Worm (Caenorhabditis elegans) whole organism, mixed stage, embryonic: ENCODE results near the gene ric-3.

Experiments used
- ceh-39 ChIP-seq: fragments of 150-350 bp; optimal IDR thresholded peaks from 2 replicates; lab custom pipeline; 2014; ENCODE audit warnings: missing biosample characterization, missing genetic modification characterization
- ceh-43 ChIP-seq: fragments of 200-800 bp; sonication (Bioruptor generic); optimal IDR thresholded peaks from 2 replicates; lab custom pipeline; 2018; ENCODE audit warnings: mild to moderate bottlenecking, missing genetic modification characterization, moderate library complexity, missing compliant biosample characterization
- ces-1 ChIP-seq: fragments of 150-350 bp; optimal IDR thresholded peaks from 2 replicates; lab custom pipeline; 2014; ENCODE audit warnings: missing biosample characterization, missing genetic modification reagents, missing genetic modification characterization
- cnd-1 ChIP-seq: fragments of 200-800 bp; sonication (Bioruptor generic); optimal IDR thresholded peaks from 2 replicates; lab custom pipeline; 2018; ENCODE audit warnings: mild to moderate bottlenecking, missing genetic modification characterization, missing compliant biosample characterization
- drap-1 ChIP-seq: fragments of 200-800 bp; sonication (Bioruptor generic); optimal IDR thresholded peaks from 3 replicates; lab custom pipeline; 2018; ENCODE audit warnings: mild to moderate bottlenecking, missing genetic modification characterization, missing compliant biosample characterization
- elt-1 ChIP-seq: sonication (generic microtip); optimal IDR thresholded peaks from 2 replicates; lab custom pipeline; 2017; ENCODE audit warnings: missing genetic modification characterization, mild to moderate bottlenecking, missing compliant biosample characterization, antibody characterized with exemption, moderate library complexity, borderline replicate concordance; ENCODE audit not compliant: insufficient read depth
- flh-1 ChIP-seq: fragments of 200-800 bp; sonication (Bioruptor generic); optimal IDR thresholded peaks from 2 replicates; lab custom pipeline; 2018; ENCODE audit warnings: mild to moderate bottlenecking, missing genetic modification characterization, moderate library complexity, missing compliant biosample characterization
- ham-2 ChIP-seq: fragments of 200-800 bp; sonication (Bioruptor generic); optimal IDR thresholded peaks from 2 replicates; lab custom pipeline; 2018; ENCODE audit warnings: mild to moderate bottlenecking, missing genetic modification characterization, missing compliant biosample characterization
- hlh-1 ChIP-seq: fragments of 150-350 bp; optimal IDR thresholded peaks from 2 replicates; lab custom pipeline; 2014; ENCODE audit warnings: missing biosample characterization, missing genetic modification reagents, missing genetic modification characterization
- lin-13 ChIP-seq: fragments of 150-350 bp; optimal IDR thresholded peaks from 2 replicates; lab custom pipeline; 2014; ENCODE audit warnings: missing biosample characterization, missing genetic modification characterization
- lin-32 ChIP-seq: fragments of 200-800 bp; sonication (Bioruptor generic); optimal IDR thresholded peaks from 2 replicates; lab custom pipeline; 2018; ENCODE audit warnings: mild to moderate bottlenecking, missing genetic modification characterization, missing compliant biosample characterization
- lsy-2 ChIP-seq: fragments of 150-350 bp; optimal IDR thresholded peaks from 2 replicates; lab custom pipeline; 2014; ENCODE audit warnings: missing biosample characterization, missing genetic modification characterization
- mep-1 ChIP-seq: fragments of 150-350 bp; optimal IDR thresholded peaks from 2 replicates; lab custom pipeline; 2017; ENCODE audit warnings: missing biosample characterization, missing genetic modification reagents, missing genetic modification characterization, inconsistent platforms
- mls-2 ChIP-seq: sonication (generic microtip); optimal IDR thresholded peaks from 2 replicates; lab custom pipeline; 2016; ENCODE audit warnings: mild to moderate bottlenecking, missing genetic modification characterization, moderate library complexity, missing compliant biosample characterization
- nhr-12 ChIP-seq: fragments of 150-350 bp; optimal IDR thresholded peaks from 2 replicates; lab custom pipeline; 2014; ENCODE audit warnings: missing biosample characterization, missing genetic modification characterization
- nhr-2 ChIP-seq: fragments of 150-350 bp; optimal IDR thresholded peaks from 2 replicates; lab custom pipeline; 2014; ENCODE audit warnings: missing biosample characterization, missing genetic modification characterization
- nhr-237 ChIP-seq: fragments of 150-350 bp; optimal IDR thresholded peaks from 2 replicates; lab custom pipeline; 2014; ENCODE audit warnings: missing biosample characterization, missing genetic modification characterization
- nhr-76 ChIP-seq: sonication (generic microtip); optimal IDR thresholded peaks from 2 replicates; lab custom pipeline; 2017; ENCODE audit warnings: missing biosample characterization, missing genetic modification characterization
- pha-4 ChIP-seq: fragments of 150-350 bp; optimal IDR thresholded peaks from 2 replicates; lab custom pipeline; 2018; ENCODE audit warnings: missing biosample characterization, missing genetic modification reagents, missing genetic modification characterization
- sem-2 ChIP-seq: fragments of 200-800 bp; sonication (Bioruptor generic); optimal IDR thresholded peaks from 2 replicates; lab custom pipeline; 2018; ENCODE audit warnings: mild to moderate bottlenecking, missing genetic modification characterization, missing compliant biosample characterization
- snpc-4 ChIP-seq: fragments of 150-350 bp; optimal IDR thresholded peaks from 2 replicates; lab custom pipeline; 2014; ENCODE audit warnings: missing biosample characterization, missing genetic modification characterization
- sptf-1 ChIP-seq: sonication (generic microtip); optimal IDR thresholded peaks from 2 replicates; lab custom pipeline; 2017; ENCODE audit warnings: mild to moderate bottlenecking, missing genetic modification characterization, moderate library complexity, missing compliant biosample characterization
- tbx-8 ChIP-seq: fragments of 200-800 bp; sonication (Bioruptor generic); optimal IDR thresholded peaks from 2 replicates; lab custom pipeline; 2018; ENCODE audit warnings: mild to moderate bottlenecking, missing genetic modification characterization, moderate library complexity, missing compliant biosample characterization
- unc-120 ChIP-seq: sonication (generic microtip); optimal IDR thresholded peaks from 2 replicates; lab custom pipeline; 2017; ENCODE audit warnings: missing genetic modification characterization, missing compliant biosample characterization; ENCODE audit not compliant: poor library complexity, severe bottlenecking
- unc-39 ChIP-seq: fragments of 150-350 bp; optimal IDR thresholded peaks from 2 replicates; lab custom pipeline; 2014; ENCODE audit warnings: missing biosample characterization, missing genetic modification characterization
- unc-62 ChIP-seq: fragments of 150-350 bp; optimal IDR thresholded peaks from 2 replicates; lab custom pipeline; 2014; ENCODE audit warnings: missing biosample characterization, missing genetic modification reagents, missing genetic modification characterization
- zip-8 ChIP-seq: fragments of 150-350 bp; optimal IDR thresholded peaks from 2 replicates; lab custom pipeline; 2014; ENCODE audit warnings: missing biosample characterization, missing genetic modification characterization
- ztf-11 ChIP-seq: fragments of 150-350 bp; optimal IDR thresholded peaks from 2 replicates; lab custom pipeline; 2014; ENCODE audit warnings: missing biosample characterization, missing genetic modification characterization

The ric-3 gene

DNA sequence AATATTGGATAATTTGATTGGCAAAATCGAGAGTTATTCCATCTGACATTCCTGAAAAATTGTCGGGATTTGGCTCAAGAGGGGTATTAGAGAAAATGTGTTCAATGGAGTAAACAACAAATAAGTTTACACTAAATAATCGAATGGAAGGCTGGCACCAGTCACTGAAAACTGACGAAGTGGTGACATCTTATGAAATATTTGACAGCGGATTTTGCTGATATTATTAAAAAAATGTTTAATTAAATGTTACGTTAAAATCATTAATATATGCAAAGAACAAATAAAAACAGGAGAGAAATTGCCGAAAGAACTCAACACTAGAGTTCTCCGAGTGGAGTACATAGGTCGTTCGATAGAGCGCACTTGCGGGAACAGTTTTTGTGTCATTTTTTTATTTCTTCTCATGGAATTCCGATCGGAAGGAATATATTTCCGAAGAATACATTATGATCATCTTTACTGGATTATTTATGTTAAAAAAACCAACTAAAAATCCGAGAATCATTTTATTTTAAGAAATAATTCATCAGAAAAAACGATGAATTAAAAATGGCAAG, 32.5 kb upstream of the ric-3 start, which contains the start of gene tag-322:
Gene tag-322 (minus strand): TSS at position 51 of the 560 bp plus-strand sequence.
- TF ChIP-seq lin-13 (tag; lab: Kevin White, UChicago) (no peak), lsy-2 (tag; lab: Kevin White, UChicago) (peak; percentile 41), drap-1 (no peak), mls-2 (peak; percentile 17), flh-1 (GFP tag; lab: Kevin White, UChicago) (no peak), ces-1 (peak; percentile 15), mep-1 (tag; lab: Kevin White, UChicago) (peak; percentile 64)
- TF ChIP-seq, all 35 proteins: peak for 4

- TF ChIP-seq sem-2 (GFP tag; lab: Kevin White, UChicago) (peak; percentile 17), hlh-1 (tag; lab: Kevin White, UChicago) (peak; percentile 7), lsy-2 (tag; lab: Kevin White, UChicago) (peak; percentile 25), drap-1 (no peak)
These were observed 28.5 kb upstream of the ric-3 start, which contains the start of gene imp-3 for ce11 chrIV:7789521-7789949. Gene imp-3, minus strand, starts transcription at chrIV:7789613.

- TF ChIP-seq sptf-1 (tag; lab: Kevin White, UChicago) (no peak), unc-120 (tag; lab: Kevin White, UChicago) (no peak), snpc-4 (tag; lab: Kevin White, UChicago) (no peak), lsy-2 (tag; lab: Kevin White, UChicago) (no peak), ceh-39 (tag; lab: Kevin White, UChicago) (no peak), lin-32 (GFP tag; lab: Kevin White, UChicago) (no peak), mep-1 (tag; lab: Kevin White, UChicago) (no peak), cnd-1 (tag; lab: Kevin White, UChicago) (no peak), nhr-2 (tag; lab: Kevin White, UChicago) (no peak), nhr-237 (tag; lab: Kevin White, UChicago) (no peak), tbx-8 (GFP tag; lab: Kevin White, UChicago) (no peak), elt-1 (tag; lab: Kevin White, UChicago) (no peak)
These were observed 27.8 kb upstream of the ric-3 start for ce11 chrIV:7790151-7790691.

DNA sequence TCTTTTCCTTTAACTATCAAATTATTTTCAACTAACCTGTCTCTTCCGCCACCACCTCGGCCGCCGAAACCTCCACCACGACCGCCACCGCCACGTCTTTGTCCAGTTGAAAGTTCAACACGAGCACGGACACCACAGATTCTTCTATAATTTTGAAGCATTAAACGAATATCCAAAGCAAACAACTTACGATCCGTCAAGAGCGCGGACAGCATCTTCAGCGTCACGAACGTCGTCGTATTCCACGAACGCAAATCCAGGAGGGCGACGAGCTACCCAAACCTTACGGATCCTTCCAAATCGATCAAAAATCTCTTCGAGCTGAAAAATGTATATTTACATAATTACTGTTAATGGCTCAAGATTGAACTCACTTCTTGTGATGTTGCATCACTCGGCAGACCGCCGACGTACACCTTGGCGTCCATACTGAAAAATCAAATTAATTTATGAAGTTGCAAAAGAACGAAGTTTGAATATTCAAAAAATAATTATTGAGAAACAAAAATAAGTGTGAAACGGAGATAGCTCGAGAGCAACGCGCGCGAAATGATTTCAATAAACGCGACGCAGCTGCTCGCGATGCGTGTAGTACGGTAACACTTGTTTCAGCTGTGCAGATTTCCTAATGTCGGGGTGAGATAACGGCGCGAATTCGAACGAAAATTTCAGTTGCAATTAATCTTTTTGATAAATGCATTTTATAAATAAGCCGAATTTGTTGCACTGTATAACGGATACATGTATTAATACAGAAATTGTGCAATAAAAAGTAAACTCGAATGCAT, 27.1 kb upstream of the ric-3 start, which contains the start of gene rsp-6:
Gene rsp-6 (minus strand): TSS at position 429 of the 788 bp plus-strand sequence.
- TF ChIP-seq mep-1 (tag; lab: Kevin White, UChicago) = peak; percentile 98
- peak; percentile 6 for TF ChIP-seq sptf-1 (tag; lab: Kevin White, UChicago)
- TF ChIP-seq ceh-39 (tag; lab: Kevin White, UChicago) = peak; percentile 86
- TF ChIP-seq pha-4 = peak; percentile 94
- peak; percentile 56 for TF ChIP-seq unc-120 (tag; lab: Kevin White, UChicago)
- TF ChIP-seq cnd-1 (tag; lab: Kevin White, UChicago) = peak; percentile 58
- TF ChIP-seq lin-32 (GFP tag; lab: Kevin White, UChicago) = no peak
- no peak for TF ChIP-seq mls-2
- peak; percentile 86 for TF ChIP-seq nhr-237 (tag; lab: Kevin White, UChicago)
- TF ChIP-seq unc-39 = no peak
- TF ChIP-seq zip-8 (tag; lab: Kevin White, UChicago) = no peak
- TF ChIP-seq drap-1 = peak; percentile 20
- no peak for TF ChIP-seq ham-2 (GFP tag; lab: Kevin White, UChicago)
- no peak for TF ChIP-seq ztf-11 (tag; lab: Kevin White, UChicago)
- TF ChIP-seq lsy-2 (tag; lab: Kevin White, UChicago) = peak; percentile 98
- peak; percentile 77 for TF ChIP-seq unc-62
- peak; percentile 30 for TF ChIP-seq elt-1 (tag; lab: Kevin White, UChicago)
- TF ChIP-seq hlh-1 (tag; lab: Kevin White, UChicago) = peak; percentile 95
- no peak for TF ChIP-seq nhr-76
- no peak for TF ChIP-seq nhr-2 (tag; lab: Kevin White, UChicago)
- TF ChIP-seq nhr-12 (tag; lab: Kevin White, UChicago) = peak; percentile 2
- TF ChIP-seq ceh-43 (GFP tag; lab: Kevin White, UChicago) = no peak
- peak; percentile 87 for TF ChIP-seq ces-1
- peak; percentile 85 for TF ChIP-seq lin-13 (tag; lab: Kevin White, UChicago)
